Fruit fly (Drosophila melanogaster) whole organism, embryonic: ENCODE data around the gene dgt2.

Source experiments
- CG12071 ChIP-seq: fragments of 200-800 bp; sonication (Bioruptor generic); optimal IDR thresholded peaks from 3 replicates; lab custom pipeline; 2018; ENCODE audit warnings: missing biosample characterization, mild to moderate bottlenecking, missing genetic modification characterization
- CG12391 ChIP-seq: fragments of 200-800 bp; sonication (Bioruptor generic); optimal IDR thresholded peaks from 3 replicates; lab custom pipeline; 2018; ENCODE audit warnings: missing biosample characterization, mild to moderate bottlenecking, missing genetic modification characterization, moderate library complexity
- CG13287 ChIP-seq: fragments of 200-800 bp; sonication (Bioruptor generic); IDR thresholded peaks from 2 replicates; pipeline ENCODE4 v1.3.6; 2022; ENCODE audit warnings: missing biosample characterization, missing genetic modification characterization; ENCODE audit not compliant: partially characterized antibody
- CG14710 ChIP-seq: fragments of 200-800 bp; sonication (Bioruptor generic); optimal IDR thresholded peaks from 3 replicates; lab custom pipeline; 2019; ENCODE audit warnings: missing biosample characterization, mild to moderate bottlenecking, missing genetic modification characterization, moderate library complexity
- CG14860 ChIP-seq: fragments of 200-800 bp; sonication (Bioruptor generic); IDR thresholded peaks from 3 replicates; pipeline ENCODE4 v1.3.6; 2022; ENCODE audit warnings: missing biosample characterization, missing genetic modification characterization; ENCODE audit not compliant: partially characterized antibody
- CG15011 ChIP-seq: fragments of 200-800 bp; sonication (Bioruptor generic); optimal IDR thresholded peaks from 3 replicates; lab custom pipeline; 2018; ENCODE audit warnings: missing biosample characterization, mild to moderate bottlenecking, missing genetic modification characterization
- CG15479 ChIP-seq: fragments of 200-800 bp; sonication (Bioruptor generic); optimal IDR thresholded peaks from 3 replicates; lab custom pipeline; 2019; ENCODE audit warnings: missing biosample characterization, mild to moderate bottlenecking, missing genetic modification characterization, moderate library complexity
- CG15514 ChIP-seq: fragments of 200-800 bp; sonication (Bioruptor generic); optimal IDR thresholded peaks from 3 replicates; lab custom pipeline; 2017; ENCODE audit warnings: missing biosample characterization, missing genetic modification characterization, mild to moderate bottlenecking, moderate library complexity, missing genetic modification reagents
- CG17359 ChIP-seq: fragments of 200-800 bp; sonication (Bioruptor generic); optimal IDR thresholded peaks from 3 replicates; lab custom pipeline; 2018; ENCODE audit warnings: missing biosample characterization, mild to moderate bottlenecking, missing genetic modification characterization, moderate library complexity
- CG3163 ChIP-seq: fragments of 200-800 bp; sonication (Bioruptor generic); optimal IDR thresholded peaks from 3 replicates; lab custom pipeline; 2016; ENCODE audit warnings: missing biosample characterization, missing genetic modification characterization
- CG32767 ChIP-seq: fragments of 200-800 bp; sonication (Bioruptor generic); IDR thresholded peaks from 2 replicates; pipeline ENCODE4 v1.3.6; 2022; ENCODE audit warnings: missing biosample characterization, missing genetic modification characterization
- CG34422 ChIP-seq: fragments of 200-800 bp; sonication (Bioruptor generic); IDR thresholded peaks from 3 replicates; pipeline ENCODE4 v1.3.6; 2022; ENCODE audit warnings: missing biosample characterization, missing genetic modification characterization
- CG3995 ChIP-seq: fragments of 200-800 bp; sonication (Bioruptor generic); optimal IDR thresholded peaks from 3 replicates; lab custom pipeline; 2016; ENCODE audit warnings: missing biosample characterization, missing genetic modification characterization
- CG4282 ChIP-seq: fragments of 200-800 bp; sonication (Bioruptor generic); optimal IDR thresholded peaks from 2 replicates; lab custom pipeline; 2016; ENCODE audit warnings: missing biosample characterization, missing genetic modification characterization
- CG4617 ChIP-seq: fragments of 200-800 bp; sonication (Bioruptor generic); optimal IDR thresholded peaks from 3 replicates; lab custom pipeline; 2016; ENCODE audit warnings: missing biosample characterization, missing genetic modification characterization, borderline replicate concordance
- CG7372 ChIP-seq: fragments of 200-800 bp; sonication (Bioruptor generic); IDR thresholded peaks from 2 replicates; pipeline ENCODE4 v1.3.6; 2022; ENCODE audit warnings: missing biosample characterization, missing genetic modification characterization
- CG7745 ChIP-seq: fragments of 200-800 bp; sonication (Bioruptor generic); optimal IDR thresholded peaks from 2 replicates; lab custom pipeline; 2018; ENCODE audit warnings: missing biosample characterization, mild to moderate bottlenecking, missing genetic modification characterization, moderate library complexity
- CG8281 ChIP-seq: fragments of 200-800 bp; sonication (Bioruptor generic); optimal IDR thresholded peaks from 2 replicates; lab custom pipeline; 2018; ENCODE audit warnings: missing biosample characterization, mild to moderate bottlenecking, missing genetic modification characterization, moderate library complexity
- Dek ChIP-seq: fragments of 200-800 bp; sonication (Bioruptor generic); optimal IDR thresholded peaks from 3 replicates; lab custom pipeline; 2019; ENCODE audit warnings: missing biosample characterization, mild to moderate bottlenecking, missing genetic modification characterization, moderate library complexity
- GATAe ChIP-seq: fragments of 200-800 bp; sonication (Bioruptor generic); conservative IDR thresholded peaks from 2 replicates; pipeline ENCODE4 v1.3.6; 2022; ENCODE audit warnings: missing biosample characterization, missing genetic modification characterization
- Hr3 ChIP-seq: fragments of 200-800 bp; sonication (Bioruptor generic); optimal IDR thresholded peaks from 3 replicates; lab custom pipeline; 2016; ENCODE audit warnings: missing biosample characterization, missing genetic modification characterization
- Hr78 ChIP-seq, 2 experiments: fragments of 200-800 bp in 1 of 2; fragments of >200 bp in 1 of 2; sonication (Bioruptor generic) in 1 of 2; optimal IDR thresholded peaks; 2 replicates each; lab custom pipeline; 2017 to 2019; ENCODE audit warnings: missing biosample characterization in 2 of 2, missing genetic modification characterization in 2 of 2, mild to moderate bottlenecking in 1 of 2, moderate library complexity in 1 of 2
- Lpt ChIP-seq: fragments of >200 bp; optimal IDR thresholded peaks from 2 replicates; lab custom pipeline; 2018; ENCODE audit warnings: missing biosample characterization, missing genetic modification characterization
- MESR4 ChIP-seq: fragments of 200-800 bp; sonication (Bioruptor generic); optimal IDR thresholded peaks from 2 replicates; lab custom pipeline; 2018; ENCODE audit warnings: missing biosample characterization, mild to moderate bottlenecking, missing genetic modification characterization, moderate library complexity
- Pdp1 ChIP-seq, 2 experiments: fragments of 200-800 bp; sonication (Bioruptor generic); optimal IDR thresholded peaks; 3 replicates each; lab custom pipeline; 2016; ENCODE audit warnings: missing biosample characterization in 2 of 2, missing genetic modification characterization in 2 of 2, mild to moderate bottlenecking in 1 of 2, moderate library complexity in 1 of 2
- Sry-δ ChIP-seq: fragments of 200-800 bp; sonication (Bioruptor generic); optimal IDR thresholded peaks from 2 replicates; lab custom pipeline; 2016; ENCODE audit warnings: missing biosample characterization, missing genetic modification characterization
- Stat92E ChIP-seq, 3 experiments: fragments of >200 bp in 2 of 3; fragments of 200-800 bp in 1 of 3; sonication (Bioruptor generic) in 1 of 3; optimal IDR thresholded peaks; 2 replicates each; lab custom pipeline; 2017 to 2019; ENCODE audit warnings: missing biosample characterization in 3 of 3, missing genetic modification characterization in 3 of 3, mild to moderate bottlenecking in 1 of 3, moderate library complexity in 1 of 3
- abd-A ChIP-seq: fragments of 200-800 bp; sonication (Bioruptor generic); optimal IDR thresholded peaks from 3 replicates; lab custom pipeline; 2019; ENCODE audit warnings: missing biosample characterization, mild to moderate bottlenecking, missing genetic modification characterization, moderate library complexity
- al ChIP-seq: fragments of 200-800 bp; sonication (Bioruptor generic); IDR thresholded peaks from 2 replicates; pipeline ENCODE4 v1.3.6; 2022; ENCODE audit warnings: missing biosample characterization, missing genetic modification characterization
- bsh ChIP-seq, 2 experiments: fragments of 200-800 bp; sonication (Bioruptor generic); optimal IDR thresholded peaks; 2 replicates each; lab custom pipeline; 2017 to 2018; ENCODE audit warnings: mild to moderate bottlenecking in 2 of 2, missing biosample characterization in 2 of 2, missing genetic modification characterization in 2 of 2, moderate library complexity in 1 of 2
- chif ChIP-seq, 2 experiments: fragments of 200-800 bp; sonication (Bioruptor generic); optimal IDR thresholded peaks; 3 replicates each; lab custom pipeline; 2016; ENCODE audit warnings: missing biosample characterization in 2 of 2, missing genetic modification characterization in 2 of 2
- chn ChIP-seq: fragments of 200-800 bp; sonication (Bioruptor generic); optimal IDR thresholded peaks from 2 replicates; lab custom pipeline; 2016; ENCODE audit warnings: missing biosample characterization, missing genetic modification characterization
- cwo ChIP-seq: fragments of 200-800 bp; sonication (Bioruptor generic); optimal IDR thresholded peaks from 3 replicates; lab custom pipeline; 2017; ENCODE audit warnings: missing biosample characterization, missing genetic modification characterization, mild to moderate bottlenecking, moderate library complexity, missing genetic modification reagents
- dan ChIP-seq: fragments of 200-800 bp; sonication (Bioruptor generic); IDR thresholded peaks from 2 replicates; pipeline ENCODE4 v1.3.6; 2022; ENCODE audit warnings: missing biosample characterization, missing genetic modification characterization
- fd64A ChIP-seq: fragments of 200-800 bp; sonication (Bioruptor generic); optimal IDR thresholded peaks from 3 replicates; lab custom pipeline; 2018; ENCODE audit warnings: missing biosample characterization, mild to moderate bottlenecking, missing genetic modification characterization
- fd96Cb ChIP-seq: fragments of 200-800 bp; sonication (Bioruptor generic); optimal IDR thresholded peaks from 2 replicates; lab custom pipeline; 2018; ENCODE audit warnings: missing biosample characterization, mild to moderate bottlenecking, missing genetic modification characterization, moderate library complexity
- gsb ChIP-seq: fragments of 200-800 bp; sonication (Bioruptor generic); IDR thresholded peaks from 2 replicates; pipeline ENCODE4 v1.3.6; 2022; ENCODE audit warnings: missing biosample characterization, missing genetic modification characterization
- kay ChIP-seq: fragments of 200-800 bp; sonication (Bioruptor generic); optimal IDR thresholded peaks from 2 replicates; lab custom pipeline; 2016; ENCODE audit warnings: missing biosample characterization, missing genetic modification characterization
- kni ChIP-seq: fragments of 200-800 bp; sonication (Bioruptor generic); optimal IDR thresholded peaks from 3 replicates; lab custom pipeline; 2017; ENCODE audit warnings: mild to moderate bottlenecking, missing biosample characterization, missing genetic modification reagents, missing genetic modification characterization
- p53 ChIP-seq: fragments of 200-800 bp; sonication (Bioruptor generic); optimal IDR thresholded peaks from 2 replicates; lab custom pipeline; 2016; ENCODE audit warnings: missing biosample characterization, missing genetic modification characterization
- row ChIP-seq: fragments of 200-800 bp; sonication (Bioruptor generic); IDR thresholded peaks from 3 replicates; pipeline ENCODE4 v1.3.6; 2022; ENCODE audit warnings: missing biosample characterization, missing genetic modification characterization
- run ChIP-seq: fragments of 200-800 bp; sonication (Bioruptor generic); optimal IDR thresholded peaks from 3 replicates; lab custom pipeline; 2018; ENCODE audit warnings: missing biosample characterization, mild to moderate bottlenecking, missing genetic modification characterization
- sisA ChIP-seq: fragments of 200-800 bp; sonication (Bioruptor generic); IDR thresholded peaks from 2 replicates; pipeline ENCODE4 v1.3.6; 2022; ENCODE audit warnings: missing biosample characterization, missing genetic modification characterization
- slp2 ChIP-seq: fragments of 200-800 bp; sonication (Bioruptor generic); optimal IDR thresholded peaks from 2 replicates; lab custom pipeline; 2016; ENCODE audit warnings: missing biosample characterization, missing genetic modification characterization
- tio ChIP-seq: fragments of 200-800 bp; sonication (Bioruptor generic); optimal IDR thresholded peaks from 2 replicates; lab custom pipeline; 2017; ENCODE audit warnings: missing biosample characterization, missing genetic modification characterization, inconsistent platforms
- tna ChIP-seq: fragments of 200-800 bp; sonication (Bioruptor generic); IDR thresholded peaks from 2 replicates; pipeline ENCODE4 v1.3.6; 2022; ENCODE audit warnings: missing biosample characterization, missing genetic modification characterization; ENCODE audit not compliant: partially characterized antibody
- trh ChIP-seq: fragments of 200-800 bp; sonication (Bioruptor generic); optimal IDR thresholded peaks from 2 replicates; lab custom pipeline; 2016; ENCODE audit warnings: missing biosample characterization, missing genetic modification characterization
- zf30C ChIP-seq: fragments of 200-800 bp; sonication (Bioruptor generic); optimal IDR thresholded peaks from 3 replicates; lab custom pipeline; 2018; ENCODE audit warnings: missing biosample characterization, mild to moderate bottlenecking, missing genetic modification characterization

Gene dgt2

dm6 chr2L:12010100-12010876 is 20.6 kb downstream of the dgt2 start (continued):
- no peak for TF ChIP-seq GATAe (GFP tag; lab: Robert Waterston, UW)
- TF ChIP-seq cwo = peak; percentile 84
- no peak for TF ChIP-seq trh (GFP tag; lab: Kevin White, UChicago)
- TF ChIP-seq CG15514 (GFP tag; lab: Kevin White, UChicago) = no peak
- no peak for TF ChIP-seq CG8281
- TF ChIP-seq CG7372 (GFP tag; lab: Robert Waterston, UW) = no peak
- peak; percentile 20 for TF ChIP-seq kay
- peak; percentile 43 for TF ChIP-seq CG3163 (GFP tag; lab: Kevin White, UChicago)
- TF ChIP-seq MESR4 (GFP tag; lab: Kevin White, UChicago) = no peak
- no peak for TF ChIP-seq p53 (GFP tag; lab: Kevin White, UChicago)
- no peak for TF ChIP-seq tna (GFP tag; lab: Robert Waterston, UW)
- peak; percentile 62 for TF ChIP-seq run (tag; lab: Kevin White, UChicago)
- TF ChIP-seq Lpt (GFP tag; lab: Kevin White, UChicago) = no peak
- no peak for TF ChIP-seq CG32767 (GFP tag; lab: Robert Waterston, UW)
- TF ChIP-seq kni (GFP tag; lab: Kevin White, UChicago) = peak; percentile 100
- peak; percentile 16 for TF ChIP-seq CG15011
- peak; percentile 87 for TF ChIP-seq abd-A (tag; lab: Kevin White, UChicago)
- no peak for TF ChIP-seq al (GFP tag; lab: Robert Waterston, UW)
- no peak for TF ChIP-seq Pdp1 (GFP tag; optimal IDR thresholded peaks at IDR 0.05; lab: Kevin White, UChicago)
- no peak for TF ChIP-seq zf30C (GFP tag; lab: Kevin White, UChicago)
- TF ChIP-seq CG4282 (GFP tag; lab: Kevin White, UChicago) = no peak
- no peak for TF ChIP-seq gsb
- peak; percentile 55 for TF ChIP-seq fd64A
- TF ChIP-seq CG14860 (GFP tag; lab: Robert Waterston, UW) = no peak
- TF ChIP-seq CG3995 (GFP tag; lab: Kevin White, UChicago) = no peak
- no peak for TF ChIP-seq Hr3 (GFP tag; lab: Kevin White, UChicago)
- no peak for TF ChIP-seq slp2 (GFP tag; lab: Kevin White, UChicago)
- TF ChIP-seq chif (GFP tag; optimal IDR thresholded peaks at IDR 0.05; lab: Kevin White, UChicago) = no peak
- no peak for TF ChIP-seq sisA (GFP tag; lab: Robert Waterston, UW)
- TF ChIP-seq row (GFP tag; lab: Robert Waterston, UW) = no peak
- TF ChIP-seq Sry-δ (GFP tag; lab: Kevin White, UChicago) = no peak
- TF ChIP-seq CG14710 (tag; lab: Kevin White, UChicago) = no peak
- no peak for TF ChIP-seq CG13287 (GFP tag; lab: Robert Waterston, UW)
- no peak for TF ChIP-seq CG17359 (tag; lab: Kevin White, UChicago)
- peak in 1 of 3 experiments; percentile 13 for TF ChIP-seq Stat92E (GFP tag; optimal IDR thresholded peaks at IDR 0.05; lab: Kevin White, UChicago)
- TF ChIP-seq tio (GFP tag; lab: Kevin White, UChicago) = no peak
- TF ChIP-seq chn (GFP tag; lab: Kevin White, UChicago) = peak; percentile 80
- peak in 1 of 2 experiments; percentile 42 for TF ChIP-seq bsh (GFP tag; optimal IDR thresholded peaks at IDR 0.05; lab: Kevin White, UChicago)
- peak; percentile 0 for TF ChIP-seq CG12391 (tag; lab: Kevin White, UChicago)
- TF ChIP-seq fd96Cb = no peak
- peak in 1 of 2 experiments; percentile 58 for TF ChIP-seq Hr78 (GFP tag; optimal IDR thresholded peaks at IDR 0.05; lab: Kevin White, UChicago)
- TF ChIP-seq CG15479 (GFP tag; lab: Kevin White, UChicago) = peak; percentile 99
- TF ChIP-seq CG12071 (GFP tag; lab: Kevin White, UChicago) = no peak
- TF ChIP-seq CG4617 (GFP tag; lab: Kevin White, UChicago) = no peak
- TF ChIP-seq Dek (tag; lab: Kevin White, UChicago) = no peak
- no peak for TF ChIP-seq CG7745 (tag; lab: Kevin White, UChicago)
- no peak for TF ChIP-seq CG34422
- TF ChIP-seq dan (GFP tag; lab: Robert Waterston, UW) = no peak
